Fruit fly (Drosophila melanogaster) whole organism, embryonic: ENCODE results near the gene CG6933.

Source experiments
- Atf-2 ChIP-seq: fragments of 200-800 bp; sonication (Bioruptor generic); optimal IDR thresholded peaks from 2 replicates; lab custom pipeline; 2016; ENCODE audit warnings: missing biosample characterization, missing genetic modification characterization
- Blimp-1 ChIP-seq: fragments of 200-800 bp; sonication (Bioruptor generic); optimal IDR thresholded peaks from 3 replicates; lab custom pipeline; 2018; ENCODE audit warnings: missing biosample characterization, missing genetic modification characterization, mild to moderate bottlenecking, moderate library complexity, missing genetic modification reagents
- CG11398 ChIP-seq: fragments of 200-800 bp; sonication (Bioruptor generic); optimal IDR thresholded peaks from 2 replicates; lab custom pipeline; 2016; ENCODE audit warnings: missing biosample characterization, missing genetic modification characterization
- CG12071 ChIP-seq: fragments of 200-800 bp; sonication (Bioruptor generic); optimal IDR thresholded peaks from 3 replicates; lab custom pipeline; 2018; ENCODE audit warnings: missing biosample characterization, mild to moderate bottlenecking, missing genetic modification characterization
- CG13894 ChIP-seq: fragments of 200-800 bp; sonication (Bioruptor generic); optimal IDR thresholded peaks from 3 replicates; lab custom pipeline; 2018; ENCODE audit warnings: missing biosample characterization, mild to moderate bottlenecking, missing genetic modification characterization, moderate library complexity
- CG17328 ChIP-seq: fragments of 200-800 bp; sonication (Bioruptor generic); IDR thresholded peaks from 2 replicates; pipeline ENCODE4 v1.3.6; 2022; ENCODE audit warnings: missing biosample characterization, missing genetic modification characterization
- CG17385 ChIP-seq: fragments of 200-800 bp; sonication (Bioruptor generic); optimal IDR thresholded peaks from 3 replicates; lab custom pipeline; 2018; ENCODE audit warnings: missing biosample characterization, mild to moderate bottlenecking, missing genetic modification characterization
- CG18011 ChIP-seq: fragments of 200-800 bp; sonication (Bioruptor generic); optimal IDR thresholded peaks from 2 replicates; lab custom pipeline; 2017; ENCODE audit warnings: missing biosample characterization, missing genetic modification characterization, mild to moderate bottlenecking, moderate library complexity, missing genotype
- CG31365 ChIP-seq: fragments of 200-800 bp; sonication (Bioruptor generic); optimal IDR thresholded peaks from 2 replicates; lab custom pipeline; 2018; ENCODE audit warnings: missing biosample characterization, mild to moderate bottlenecking, missing genetic modification characterization
- CG3407 ChIP-seq: fragments of 200-800 bp; sonication (Bioruptor generic); optimal IDR thresholded peaks from 2 replicates; lab custom pipeline; 2018; ENCODE audit warnings: missing biosample characterization, mild to moderate bottlenecking, missing genetic modification characterization
- CG43689 ChIP-seq: fragments of 200-800 bp; sonication (Bioruptor generic); IDR thresholded peaks from 2 replicates; pipeline ENCODE4 v1.3.6; 2022; ENCODE audit warnings: missing biosample characterization, missing genetic modification characterization
- CG7786 ChIP-seq: fragments of 200-800 bp; sonication (Bioruptor generic); optimal IDR thresholded peaks from 2 replicates; lab custom pipeline; 2016; ENCODE audit warnings: missing biosample characterization, missing genetic modification characterization
- CG8359 ChIP-seq: fragments of 200-800 bp; sonication (Bioruptor generic); optimal IDR thresholded peaks from 2 replicates; lab custom pipeline; 2017; ENCODE audit warnings: missing biosample characterization, mild to moderate bottlenecking, missing genetic modification characterization, borderline replicate concordance
- Camta ChIP-seq: fragments of 200-800 bp; sonication (Bioruptor generic); optimal IDR thresholded peaks from 2 replicates; lab custom pipeline; 2016; ENCODE audit warnings: missing biosample characterization, missing genetic modification characterization
- Dek ChIP-seq: fragments of 200-800 bp; sonication (Bioruptor generic); optimal IDR thresholded peaks from 3 replicates; lab custom pipeline; 2019; ENCODE audit warnings: missing biosample characterization, mild to moderate bottlenecking, missing genetic modification characterization, moderate library complexity
- Doc3 ChIP-seq: fragments of 200-800 bp; sonication (Bioruptor generic); IDR thresholded peaks from 3 replicates; pipeline ENCODE4 v1.3.6; 2022; ENCODE audit warnings: missing biosample characterization, missing genetic modification characterization; ENCODE audit not compliant: partially characterized antibody
- Dref ChIP-seq: fragments of 200-800 bp; sonication (Bioruptor generic); IDR thresholded peaks from 2 replicates; pipeline ENCODE4 v1.3.6; 2022; ENCODE audit warnings: missing biosample characterization, missing genetic modification characterization
- H15 ChIP-seq: fragments of 200-800 bp; sonication (Bioruptor generic); IDR thresholded peaks from 3 replicates; pipeline ENCODE4 v1.3.6; 2022; ENCODE audit warnings: missing biosample characterization, missing genetic modification characterization
- Lim3 ChIP-seq: fragments of 200-800 bp; sonication (Bioruptor generic); IDR thresholded peaks from 2 replicates; pipeline ENCODE4 v1.3.6; 2022; ENCODE audit warnings: missing biosample characterization, missing genetic modification characterization
- NK7.1 ChIP-seq: fragments of 200-800 bp; sonication (Bioruptor generic); optimal IDR thresholded peaks from 3 replicates; lab custom pipeline; 2016; ENCODE audit warnings: missing biosample characterization, missing genetic modification characterization
- Nf-YA ChIP-seq: fragments of 200-800 bp; sonication (Bioruptor generic); IDR thresholded peaks from 2 replicates; pipeline ENCODE4 v1.3.6; 2022; ENCODE audit warnings: missing biosample characterization, missing genetic modification characterization
- NfI ChIP-seq: fragments of 200-800 bp; sonication (Bioruptor generic); optimal IDR thresholded peaks from 3 replicates; lab custom pipeline; 2018; ENCODE audit warnings: missing biosample characterization, mild to moderate bottlenecking, missing genetic modification characterization, moderate library complexity
- Oli ChIP-seq: fragments of 200-800 bp; sonication (Bioruptor generic); optimal IDR thresholded peaks from 2 replicates; lab custom pipeline; 2018; ENCODE audit warnings: missing biosample characterization, mild to moderate bottlenecking, missing genetic modification characterization, moderate library complexity
- Pdp1 ChIP-seq, 2 experiments: fragments of 200-800 bp; sonication (Bioruptor generic); optimal IDR thresholded peaks; 3 replicates each; lab custom pipeline; 2016; ENCODE audit warnings: missing biosample characterization in 2 of 2, missing genetic modification characterization in 2 of 2, mild to moderate bottlenecking in 1 of 2, moderate library complexity in 1 of 2
- Sry-β ChIP-seq: fragments of 200-800 bp; sonication (Bioruptor generic); optimal IDR thresholded peaks from 2 replicates; lab custom pipeline; 2018; ENCODE audit warnings: missing biosample characterization, mild to moderate bottlenecking, missing genetic modification characterization, moderate library complexity
- Trl ChIP-seq, 3 experiments: fragments of >200 bp in 2 of 3; fragments of 200-800 bp in 1 of 3; sonication (Bioruptor generic) in 1 of 3; optimal IDR thresholded peaks; 2 replicates in 1 of 3; 3 replicates in 2 of 3; lab custom pipeline; 2016 to 2017; ENCODE audit warnings: missing biosample characterization in 1 of 3, missing genetic modification characterization in 1 of 3
- ato ChIP-seq: fragments of 200-800 bp; sonication (Bioruptor generic); IDR thresholded peaks from 2 replicates; pipeline ENCODE4 v1.3.6; 2022; ENCODE audit warnings: missing biosample characterization, missing genetic modification characterization; ENCODE audit not compliant: partially characterized antibody
- bigmax ChIP-seq: fragments of 200-800 bp; sonication (Bioruptor generic); optimal IDR thresholded peaks from 2 replicates; lab custom pipeline; 2018; ENCODE audit warnings: missing biosample characterization, mild to moderate bottlenecking, missing genetic modification characterization
- chinmo ChIP-seq: fragments of 200-800 bp; sonication (Bioruptor generic); IDR thresholded peaks from 4 replicates; pipeline ENCODE4 v1.3.6; 2022; ENCODE audit warnings: missing biosample characterization, missing genetic modification characterization; ENCODE audit not compliant: partially characterized antibody
- exex ChIP-seq: fragments of 200-800 bp; sonication (Bioruptor generic); optimal IDR thresholded peaks from 4 replicates; lab custom pipeline; 2018; ENCODE audit warnings: missing biosample characterization, mild to moderate bottlenecking, missing genetic modification characterization, moderate library complexity
- fru ChIP-seq: fragments of >200 bp; optimal IDR thresholded peaks from 2 replicates; lab custom pipeline; 2017
- gem ChIP-seq: fragments of 200-800 bp; sonication (Bioruptor generic); optimal IDR thresholded peaks from 2 replicates; lab custom pipeline; 2019; ENCODE audit warnings: missing biosample characterization, mild to moderate bottlenecking, missing genetic modification characterization, moderate library complexity
- grn ChIP-seq: fragments of 200-800 bp; sonication (Bioruptor generic); optimal IDR thresholded peaks from 3 replicates; lab custom pipeline; 2017; ENCODE audit warnings: missing biosample characterization, missing genetic modification characterization
- nom ChIP-seq: fragments of 200-800 bp; sonication (Bioruptor generic); optimal IDR thresholded peaks from 2 replicates; lab custom pipeline; 2017; ENCODE audit warnings: missing biosample characterization, missing genetic modification characterization, mild to moderate bottlenecking, moderate library complexity, missing genetic modification reagents
- onecut ChIP-seq: fragments of 200-800 bp; sonication (Bioruptor generic); IDR thresholded peaks from 2 replicates; pipeline ENCODE4 v1.3.6; 2022; ENCODE audit warnings: missing biosample characterization, missing genetic modification characterization
- pros ChIP-seq: fragments of 200-800 bp; sonication (Bioruptor generic); optimal IDR thresholded peaks from 3 replicates; lab custom pipeline; 2019; ENCODE audit warnings: missing biosample characterization, mild to moderate bottlenecking, missing genetic modification characterization, moderate library complexity
- pzg ChIP-seq: fragments of 200-800 bp; sonication (Bioruptor generic); optimal IDR thresholded peaks from 3 replicates; lab custom pipeline; 2018; ENCODE audit warnings: missing biosample characterization, mild to moderate bottlenecking, missing genetic modification characterization, moderate library complexity
- sisA ChIP-seq: fragments of 200-800 bp; sonication (Bioruptor generic); IDR thresholded peaks from 2 replicates; pipeline ENCODE4 v1.3.6; 2022; ENCODE audit warnings: missing biosample characterization, missing genetic modification characterization
- sqz ChIP-seq: fragments of 200-800 bp; sonication (Bioruptor generic); optimal IDR thresholded peaks from 3 replicates; lab custom pipeline; 2018; ENCODE audit warnings: missing biosample characterization, mild to moderate bottlenecking, missing genetic modification characterization
- sr ChIP-seq: fragments of 200-800 bp; sonication (Bioruptor generic); IDR thresholded peaks from 3 replicates; pipeline ENCODE4 v1.3.6; 2022; ENCODE audit warnings: missing biosample characterization, missing genetic modification characterization
- trh ChIP-seq: fragments of 200-800 bp; sonication (Bioruptor generic); optimal IDR thresholded peaks from 2 replicates; lab custom pipeline; 2016; ENCODE audit warnings: missing biosample characterization, missing genetic modification characterization
- vvl ChIP-seq: fragments of 200-800 bp; sonication (Bioruptor generic); IDR thresholded peaks from 2 replicates; pipeline ENCODE4 v1.3.6; 2022; ENCODE audit warnings: missing biosample characterization, missing genetic modification characterization
- wek ChIP-seq: fragments of 200-800 bp; sonication (Bioruptor generic); optimal IDR thresholded peaks from 3 replicates; lab custom pipeline; 2018; ENCODE audit warnings: missing biosample characterization, mild to moderate bottlenecking, missing genetic modification characterization, moderate library complexity
- zen ChIP-seq: fragments of 200-800 bp; sonication (Bioruptor generic); optimal IDR thresholded peaks from 3 replicates; lab custom pipeline; 2018; ENCODE audit warnings: missing biosample characterization, mild to moderate bottlenecking, missing genetic modification characterization, moderate library complexity
- zen2 ChIP-seq: fragments of 200-800 bp; sonication (Bioruptor generic); IDR thresholded peaks from 3 replicates; pipeline ENCODE4 v1.3.6; 2022; ENCODE audit warnings: missing biosample characterization, missing genetic modification characterization; ENCODE audit not compliant: partially characterized antibody

Gene CG6933

DNA sequence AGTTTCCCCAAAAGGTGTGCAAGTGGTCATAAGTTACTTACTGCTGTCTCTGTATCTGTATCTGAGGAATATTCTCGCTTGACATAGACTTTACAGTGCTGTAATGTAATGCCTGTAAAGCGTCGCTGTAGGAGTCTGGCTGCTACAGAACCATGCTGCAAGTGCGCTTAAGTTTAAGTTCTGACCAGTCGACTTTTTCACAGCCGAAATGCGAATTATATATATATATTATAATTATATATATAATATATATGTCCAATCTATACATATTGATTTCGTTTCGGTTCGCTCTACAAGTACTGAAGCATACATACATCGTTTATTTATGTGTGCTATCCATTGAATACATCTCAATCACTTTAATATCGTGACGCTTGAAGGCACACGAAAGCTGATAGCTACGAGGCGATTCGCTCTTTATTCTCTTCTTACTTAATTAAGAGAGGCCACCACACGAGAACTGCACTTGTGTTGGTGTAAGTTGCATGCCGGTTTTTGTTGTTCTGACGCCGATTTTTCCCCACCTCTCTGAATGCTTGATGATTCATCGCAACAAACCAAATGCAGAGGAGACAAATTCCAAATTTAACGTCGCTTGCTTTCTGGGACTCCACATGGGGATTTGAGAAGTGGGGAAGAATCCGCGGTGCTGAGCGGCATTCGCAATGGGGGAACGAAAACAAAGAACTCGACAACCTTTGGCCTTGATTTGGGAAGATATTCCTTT, 33.8 kb downstream of the CG6933 start (continued):
- no peak for TF ChIP-seq Sry-β (GFP tag; lab: Kevin White, UChicago)
- TF ChIP-seq Dref = no peak
- no peak for TF ChIP-seq wek
- peak; percentile 37 for TF ChIP-seq Dek (tag; lab: Kevin White, UChicago)
- no peak for TF ChIP-seq CG13894 (tag; lab: Kevin White, UChicago)
- no peak for TF ChIP-seq sqz (GFP tag; lab: Kevin White, UChicago)
- TF ChIP-seq NK7.1 (GFP tag; lab: Kevin White, UChicago) = no peak
- TF ChIP-seq pros (GFP tag; lab: Kevin White, UChicago) = no peak
- TF ChIP-seq zen2 (GFP tag; lab: Robert Waterston, UW) = no peak

DNA sequence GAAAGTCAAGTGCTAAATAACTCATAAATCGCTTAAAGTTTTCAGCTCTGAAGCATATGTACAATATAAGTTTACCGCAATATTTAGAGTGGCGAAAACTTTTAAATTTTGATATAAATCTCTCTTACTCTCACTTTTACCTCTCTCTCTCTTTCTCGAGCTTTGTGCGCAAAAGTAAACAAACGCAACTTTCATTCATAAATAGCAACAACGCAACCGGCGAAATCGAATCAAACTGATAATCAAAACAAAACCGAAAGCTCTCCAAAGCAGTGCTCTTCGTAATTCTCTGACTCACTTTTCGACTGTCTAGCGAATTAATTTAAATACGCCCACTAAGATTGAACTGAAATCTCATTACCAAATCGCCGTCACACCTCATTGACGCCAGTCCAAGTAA, 34.3 kb downstream of the CG6933 start:
- TF ChIP-seq Trl (optimal IDR thresholded peaks at IDR 0.05; lab: Kevin White, UChicago) (peak; percentile 35 to 58), Trl (GFP tag; optimal IDR thresholded peaks at IDR 0.05; lab: Kevin White, UChicago) (no peak), vvl (GFP tag; lab: Robert Waterston, UW) (peak; percentile 9; the same call in 1 of the 2 replicates), Atf-2 (GFP tag; lab: Kevin White, UChicago) (no peak), chinmo (GFP tag; lab: Robert Waterston, UW) (0 out of 4 replicates have a peak, but pooled peaks have one; percentile 47), Blimp-1 (GFP tag; lab: Kevin White, UChicago) (peak; percentile 32), Doc3 (no peak), sr (GFP tag; lab: Robert Waterston, UW) (0 out of 3 replicates have a peak, but pooled peaks have one; percentile 27), grn (GFP tag; lab: Kevin White, UChicago) (peak; percentile 60), nom (GFP tag; lab: Kevin White, UChicago) (no peak), Pdp1 (GFP tag; optimal IDR thresholded peaks at IDR 0.05; lab: Kevin White, UChicago) (peak in 1 of 2 experiments; percentile 42), exex (peak; percentile 6), CG18011 (no peak)

DNA sequence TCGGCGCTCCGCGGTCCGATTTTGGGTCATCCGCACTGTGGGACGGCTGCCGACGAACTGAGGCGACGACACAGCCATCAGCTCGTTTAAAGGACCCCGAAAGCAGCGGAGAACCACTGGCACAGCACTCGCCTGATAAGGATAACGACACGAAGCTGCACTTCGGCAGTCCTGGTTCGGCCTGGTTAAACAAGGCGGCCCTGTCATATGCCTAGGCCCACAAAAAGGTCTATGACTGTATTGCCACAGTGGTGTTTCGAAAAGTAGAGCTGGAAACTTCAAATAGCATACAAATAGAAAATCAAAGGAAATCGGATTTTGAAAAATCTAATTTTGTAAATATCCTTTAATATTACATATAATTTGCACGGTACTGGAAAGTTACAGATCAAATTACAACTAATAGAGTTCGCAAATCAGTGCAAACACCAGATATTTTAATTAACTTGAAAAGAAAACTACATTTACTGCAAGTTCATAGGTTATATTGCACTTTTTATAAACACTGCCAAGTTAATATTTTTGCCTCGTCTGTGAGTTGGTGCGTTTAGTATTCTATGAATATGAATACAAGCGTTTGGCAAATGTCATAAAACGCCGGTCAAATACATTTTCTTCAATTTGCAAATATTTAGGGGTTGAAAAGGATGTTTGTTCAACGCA, 34.9 kb downstream of the CG6933 start:
- TF ChIP-seq CG17328 (GFP tag; lab: Robert Waterston, UW) (no peak), zen (tag; lab: Kevin White, UChicago) (no peak), gem (tag; lab: Kevin White, UChicago) (peak; percentile 77), fru (lab: Kevin White, UChicago) (no peak), CG12071 (no peak), Atf-2 (GFP tag; lab: Kevin White, UChicago) (peak; percentile 18), sisA (peak; percentile 44; the same call in 1 of the 2 replicates), CG7786 (GFP tag; lab: Kevin White, UChicago) (peak; percentile 63), onecut (GFP tag; lab: Robert Waterston, UW) (no peak), H15 (no peak), Lim3 (GFP tag; lab: Robert Waterston, UW) (no peak), CG17385 (GFP tag; lab: Kevin White, UChicago) (peak; percentile 56), CG8359 (GFP tag; lab: Kevin White, UChicago) (peak; percentile 26), CG11398 (GFP tag; lab: Kevin White, UChicago) (no peak), bigmax (no peak), ato (GFP tag; lab: Robert Waterston, UW) (no peak), Oli (tag; lab: Kevin White, UChicago) (peak; percentile 77), CG31365 (tag; lab: Kevin White, UChicago) (no peak), CG43689 (GFP tag; lab: Robert Waterston, UW) (0 out of 2 replicates have a peak, but pooled peaks have one; percentile 3), CG3407 (no peak), trh (GFP tag; lab: Kevin White, UChicago) (no peak), Camta (GFP tag; lab: Kevin White, UChicago) (no peak), NfI (GFP tag; lab: Kevin White, UChicago) (peak; percentile 76), pzg (GFP tag; lab: Kevin White, UChicago) (no peak), Nf-YA (GFP tag; lab: Robert Waterston, UW) (no peak)
